Fruit fly (Drosophila melanogaster) whole organism, wandering third instar larva: Measurements from ENCODE around the gene CG46467.

Source experiments
- Dif ChIP-seq: fragments of 200-275, 200-300 bp; sonication (Bioruptor generic); optimal IDR thresholded peaks from 2 replicates; lab custom pipeline; 2018; ENCODE audit warnings: missing biosample characterization, missing genetic modification characterization; ENCODE audit not compliant: partially characterized antibody
- Hr83 ChIP-seq: fragments of 200-300 bp; sonication (Bioruptor generic); optimal IDR thresholded peaks from 2 replicates; lab custom pipeline; 2016; ENCODE audit warnings: missing biosample characterization, mild to moderate bottlenecking, missing genetic modification characterization, moderate library complexity; ENCODE audit not compliant: poor library complexity, severe bottlenecking
- Myc ChIP-seq: fragments of >200 bp; optimal IDR thresholded peaks from 2 replicates; lab custom pipeline; 2017
- N ChIP-seq: fragments of >200 bp; optimal IDR thresholded peaks from 2 replicates; lab custom pipeline; 2018; ENCODE audit warnings: missing biosample characterization, missing external identifiers, missing genetic modification characterization
- OdsH ChIP-seq: fragments of 200-800 bp; sonication (Bioruptor generic); optimal IDR thresholded peaks from 2 replicates; lab custom pipeline; 2016; ENCODE audit warnings: missing biosample characterization, mild to moderate bottlenecking, missing genetic modification characterization
- dmrt93B ChIP-seq: fragments of 200-800 bp; sonication (Bioruptor generic); optimal IDR thresholded peaks from 2 replicates; lab custom pipeline; 2018; ENCODE audit warnings: missing biosample characterization, mild to moderate bottlenecking, missing genetic modification characterization
- ey ChIP-seq: fragments of 200-800 bp; sonication (Bioruptor generic); optimal IDR thresholded peaks from 2 replicates; lab custom pipeline; 2016; ENCODE audit warnings: missing biosample characterization, missing genetic modification characterization
- jim ChIP-seq: fragments of 175-275, 200-325 bp; sonication (Bioruptor generic); optimal IDR thresholded peaks from 2 replicates; lab custom pipeline; 2016; ENCODE audit warnings: missing biosample characterization, mild to moderate bottlenecking, missing genetic modification characterization
- psq ChIP-seq: fragments of 200-800 bp; sonication (Bioruptor generic); optimal IDR thresholded peaks from 3 replicates; lab custom pipeline; 2017; ENCODE audit warnings: missing biosample characterization, mild to moderate bottlenecking, missing genetic modification characterization, moderate library complexity
- usp ChIP-seq: fragments of >200 bp; optimal IDR thresholded peaks from 2 replicates; lab custom pipeline; 2017; ENCODE audit warnings: missing biosample characterization, missing genetic modification characterization
- woc ChIP-seq: sonication (Bioruptor generic); optimal IDR thresholded peaks from 2 replicates; lab custom pipeline; 2016; ENCODE audit warnings: missing biosample characterization, mild to moderate bottlenecking, missing genetic modification characterization

- TF ChIP-seq dmrt93B, result no peak
- TF ChIP-seq woc (GFP tag; lab: Kevin White, UChicago), result no peak
- no peak for TF ChIP-seq usp
- no peak for TF ChIP-seq jim
- TF ChIP-seq N (GFP tag; lab: Kevin White, UChicago), result no peak
- no peak for TF ChIP-seq psq (GFP tag; lab: Kevin White, UChicago)
- no peak for TF ChIP-seq OdsH
- no peak for TF ChIP-seq ey (GFP tag; lab: Kevin White, UChicago)
- TF ChIP-seq Hr83 (GFP tag; lab: Kevin White, UChicago), result no peak
- no peak for TF ChIP-seq Dif (GFP tag; lab: Kevin White, UChicago)
- TF ChIP-seq Myc (lab: Kevin White, UChicago), result no peak
Observed at dm6 chr3R:9914287-9914686, 39.8 kb downstream of the CG46467 start.
